Worm (Caenorhabditis elegans): ENCODE data around the gene Y73C8C.4.

DNA sequence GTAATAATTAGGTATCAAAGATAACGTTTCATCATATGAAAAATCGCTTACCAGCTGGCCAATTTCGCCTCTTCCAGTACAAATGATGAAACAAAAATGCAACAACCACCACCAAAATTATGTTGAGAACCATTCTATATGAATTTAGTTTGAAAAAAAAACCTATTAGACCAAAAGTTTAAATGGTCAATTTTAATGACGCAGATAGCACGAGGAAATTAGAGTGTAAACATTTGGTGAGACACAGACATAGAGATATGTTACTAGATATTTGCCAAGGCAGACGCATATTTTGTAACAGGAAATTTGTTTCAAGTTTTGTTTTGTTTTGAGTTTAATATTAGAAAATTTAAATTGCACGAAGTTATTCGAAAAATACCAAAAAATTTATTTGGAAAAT, 7.6 kb downstream of the Y73C8C.4 start, which contains the start of gene cyp-33C9:
- TF ChIP-seq ceh-36 (tag; optimal IDR thresholded peaks at IDR 0.05), result no peak
- TF ChIP-seq ceh-13 (GFP tag; optimal IDR thresholded peaks at IDR 0.05), result no peak
- TF ChIP-seq ama-1 (optimal IDR thresholded peaks at IDR 0.05), result no peak
- no peak for TF ChIP-seq tra-4 (tag; optimal IDR thresholded peaks at IDR 0.05)
- TF ChIP-seq hmg-4 (GFP tag; optimal IDR thresholded peaks at IDR 0.05), result no peak
- TF ChIP-seq F13C5.2 (tag; optimal IDR thresholded peaks at IDR 0.05), result no peak
- no peak for TF ChIP-seq sea-1 (GFP tag; conservative IDR thresholded peaks at IDR 0.05)
- no peak for TF ChIP-seq flt-1 (GFP tag; IDR thresholded peaks at IDR 0.05)
- no peak for TF ChIP-seq aly-1 (tag; optimal IDR thresholded peaks at IDR 0.05)
- TF ChIP-seq hmbx-1 (tag; optimal IDR thresholded peaks at IDR 0.05), result no peak

Data from whole organism, early embryonic.